Worm (Caenorhabditis elegans) whole organism, L2 larva: ENCODE results near the gene F44B9.8.
A peak's percentile ranks its signal among the peaks of the same experiment; 100 is the strongest.

ENCODE experiments used
- nhr-21 ChIP-seq: fragments of 150-350 bp; optimal IDR thresholded peaks from 2 replicates; lab custom pipeline; 2014; ENCODE audit warnings: missing biosample characterization, missing genetic modification characterization
- skn-1 ChIP-seq: sonication (generic microtip); optimal IDR thresholded peaks from 2 replicates; lab custom pipeline; 2017; ENCODE audit warnings: missing biosample characterization, missing genetic modification characterization

The F44B9.8 gene

ce11 chrIII:7978289-7978688, 51.2 kb downstream of the F44B9.8 start:
- TF ChIP-seq nhr-21 (peak; percentile 26), skn-1 (tag; lab: Kevin White, UChicago) (no peak)
